Fruit fly (Drosophila melanogaster) whole organism, prepupa: ENCODE measurements around the gene Wdfy2.

Experiments
- Blimp-1 ChIP-seq: fragments of 200-800 bp; sonication (Bioruptor generic); optimal IDR thresholded peaks from 3 replicates; lab custom pipeline; 2017; ENCODE audit warnings: missing biosample characterization, missing genetic modification characterization, mild to moderate bottlenecking, moderate library complexity, missing genetic modification reagents
- CG10631 ChIP-seq: fragments of 200-800 bp; sonication (Bioruptor generic); optimal IDR thresholded peaks from 2 replicates; lab custom pipeline; 2016; ENCODE audit warnings: missing biosample characterization, missing genetic modification characterization
- CG10669 ChIP-seq: fragments of 200-800 bp; sonication (Bioruptor generic); optimal IDR thresholded peaks from 3 replicates; lab custom pipeline; 2018; ENCODE audit warnings: missing biosample characterization, mild to moderate bottlenecking, missing genetic modification characterization, moderate library complexity
- CG11902 ChIP-seq: fragments of 200-800 bp; sonication (Bioruptor generic); optimal IDR thresholded peaks from 3 replicates; lab custom pipeline; 2016; ENCODE audit warnings: missing biosample characterization, missing genetic modification characterization
- CG15336 ChIP-seq: fragments of 200-800 bp; sonication (Bioruptor generic); IDR thresholded peaks from 2 replicates; pipeline ENCODE4 v1.3.6; 2022; ENCODE audit warnings: missing biosample characterization, missing genetic modification characterization
- CG1621 ChIP-seq: fragments of 200-800 bp; sonication (Bioruptor generic); optimal IDR thresholded peaks from 3 replicates; lab custom pipeline; 2018; ENCODE audit warnings: missing biosample characterization, mild to moderate bottlenecking, missing genetic modification characterization
- CG3032 ChIP-seq: fragments of 200-800 bp; optimal IDR thresholded peaks from 2 replicates; lab custom pipeline; 2019; ENCODE audit warnings: missing biosample characterization, mild to moderate bottlenecking, missing genetic modification characterization, moderate library complexity
- CG3919 ChIP-seq: fragments of 200-800 bp; sonication (Bioruptor generic); optimal IDR thresholded peaks from 3 replicates; lab custom pipeline; 2016; ENCODE audit warnings: missing biosample characterization, missing genetic modification characterization
- CG4318 ChIP-seq: fragments of 200-800 bp; sonication (Bioruptor generic); optimal IDR thresholded peaks from 3 replicates; lab custom pipeline; 2017; ENCODE audit warnings: missing biosample characterization, mild to moderate bottlenecking, missing genetic modification characterization
- CG6163 ChIP-seq: fragments of 200-800 bp; sonication (Bioruptor generic); IDR thresholded peaks from 3 replicates; pipeline ENCODE4 v1.3.6; 2022; ENCODE audit warnings: missing biosample characterization, missing genetic modification characterization
- CG6808 ChIP-seq: fragments of 200-800 bp; sonication (Bioruptor generic); optimal IDR thresholded peaks from 3 replicates; lab custom pipeline; 2017; ENCODE audit warnings: missing biosample characterization, missing genetic modification characterization, mild to moderate bottlenecking, moderate library complexity, missing genetic modification reagents
- CG7368 ChIP-seq: fragments of 200-800 bp; sonication (Bioruptor generic); optimal IDR thresholded peaks from 3 replicates; lab custom pipeline; 2016; ENCODE audit warnings: missing biosample characterization, missing genetic modification characterization
- CG8319 ChIP-seq: fragments of 200-800 bp; sonication (Bioruptor generic); optimal IDR thresholded peaks from 3 replicates; lab custom pipeline; 2016; ENCODE audit warnings: missing biosample characterization, missing genetic modification characterization
- Eip78C ChIP-seq: fragments of 200-800 bp; sonication (Bioruptor generic); peaks from one replicate; lab custom pipeline; 2016; ENCODE audit warnings: missing biosample characterization, missing genetic modification characterization
- Eip93F ChIP-seq: fragments of 200-800 bp; sonication (Bioruptor generic); optimal IDR thresholded peaks from 2 replicates; lab custom pipeline; 2016; ENCODE audit warnings: missing biosample characterization, mild to moderate bottlenecking, missing genetic modification characterization
- Hr38 ChIP-seq: sonication (Bioruptor generic); optimal IDR thresholded peaks from 2 replicates; lab custom pipeline; 2016; ENCODE audit warnings: missing biosample characterization, missing genetic modification characterization
- Lpt ChIP-seq: fragments of 200-800 bp; sonication (Bioruptor generic); optimal IDR thresholded peaks from 3 replicates; lab custom pipeline; 2016; ENCODE audit warnings: missing biosample characterization, missing genetic modification characterization
- OdsH ChIP-seq: fragments of 200-800 bp; sonication (Bioruptor generic); optimal IDR thresholded peaks from 3 replicates; lab custom pipeline; 2016; ENCODE audit warnings: missing biosample characterization, missing genetic modification characterization
- Sox14 ChIP-seq: fragments of 200-800 bp; sonication (Bioruptor generic); optimal IDR thresholded peaks from 3 replicates; lab custom pipeline; 2016; ENCODE audit warnings: missing biosample characterization, missing genetic modification characterization
- achi ChIP-seq: fragments of 200-800 bp; sonication (Bioruptor generic); optimal IDR thresholded peaks from 3 replicates; lab custom pipeline; 2016; ENCODE audit warnings: missing biosample characterization, missing genetic modification characterization
- cyc ChIP-seq: fragments of 200-800 bp; sonication (Bioruptor generic); optimal IDR thresholded peaks from 3 replicates; lab custom pipeline; 2016; ENCODE audit warnings: missing biosample characterization, missing genetic modification characterization
- dac ChIP-seq: fragments of 200-800 bp; sonication (Bioruptor generic); optimal IDR thresholded peaks from 2 replicates; lab custom pipeline; 2017; ENCODE audit warnings: missing biosample characterization, mild to moderate bottlenecking, missing genetic modification characterization
- dsx ChIP-seq: fragments of 200-800 bp; optimal IDR thresholded peaks from 3 replicates; lab custom pipeline; 2019; ENCODE audit warnings: missing biosample characterization, mild to moderate bottlenecking, missing genetic modification characterization, moderate library complexity; ENCODE audit not compliant: poor library complexity, severe bottlenecking
- esn ChIP-seq: fragments of 200-800 bp; sonication (Bioruptor generic); optimal IDR thresholded peaks from 2 replicates; lab custom pipeline; 2016; ENCODE audit warnings: missing biosample characterization, mild to moderate bottlenecking, missing genetic modification characterization, moderate library complexity
- fd59A ChIP-seq: fragments of 200-800 bp; sonication (Bioruptor generic); optimal IDR thresholded peaks from 2 replicates; lab custom pipeline; 2017; ENCODE audit warnings: missing biosample characterization, mild to moderate bottlenecking, missing genetic modification characterization, missing genetic modification reagents
- fkh ChIP-seq: fragments of 200-800 bp; sonication (Bioruptor generic); optimal IDR thresholded peaks from 3 replicates; lab custom pipeline; 2017; ENCODE audit warnings: missing biosample characterization, mild to moderate bottlenecking, missing genetic modification characterization, moderate library complexity
- net ChIP-seq: fragments of 200-800 bp; sonication (Bioruptor generic); optimal IDR thresholded peaks from 3 replicates; lab custom pipeline; 2016; ENCODE audit warnings: missing biosample characterization, missing genetic modification characterization
- ss ChIP-seq, 2 experiments: fragments of 200-800 bp; sonication (Bioruptor generic); optimal IDR thresholded peaks; 2 replicates in 1 of 2; 3 replicates in 1 of 2; lab custom pipeline; 2017 to 2018; ENCODE audit warnings: mild to moderate bottlenecking in 2 of 2, missing biosample characterization in 2 of 2, missing genetic modification characterization in 2 of 2, moderate library complexity in 1 of 2
- topi ChIP-seq: fragments of 200-800 bp; sonication (Bioruptor generic); optimal IDR thresholded peaks from 3 replicates; lab custom pipeline; 2016; ENCODE audit warnings: missing biosample characterization, missing genetic modification characterization
- vri ChIP-seq: fragments of 200-800 bp; sonication (Bioruptor generic); optimal IDR thresholded peaks from 3 replicates; lab custom pipeline; 2016; ENCODE audit warnings: missing biosample characterization, mild to moderate bottlenecking, missing genetic modification characterization

Wdfy2 gene

dm6 chr2L:10387869-10388726 lies 35.0 kb upstream of the Wdfy2 start, which contains the start of gene da (continued):
- TF ChIP-seq CG15336 (GFP tag; lab: Robert Waterston, UW) (0 out of 2 replicates have a peak, but pooled peaks have one; percentile 31), Blimp-1 (GFP tag; lab: Kevin White, UChicago) (peak; percentile 17), OdsH (GFP tag; lab: Kevin White, UChicago) (peak; percentile 58), topi (GFP tag; lab: Kevin White, UChicago) (peak; percentile 44), CG10669 (peak; percentile 22), CG11902 (GFP tag; lab: Kevin White, UChicago) (peak; percentile 11), Hr38 (GFP tag; lab: Kevin White, UChicago) (no peak), CG8319 (GFP tag; lab: Kevin White, UChicago) (no peak), cyc (GFP tag; lab: Kevin White, UChicago) (peak; percentile 50), fkh (peak; percentile 47), esn (GFP tag; lab: Kevin White, UChicago) (peak; percentile 66), achi (GFP tag; lab: Kevin White, UChicago) (peak; percentile 45), fd59A (no peak), dsx (GFP tag; lab: Kevin White, UChicago) (peak; percentile 29)

- TF ChIP-seq net (GFP tag; lab: Kevin White, UChicago) (no peak), vri (GFP tag; lab: Kevin White, UChicago) (peak; percentile 18)
Observed at dm6 chr2L:10393467-10393866, 29.6 kb upstream of the Wdfy2 start.

- no peak for TF ChIP-seq Lpt (GFP tag; lab: Kevin White, UChicago)
- no peak for TF ChIP-seq CG10631 (GFP tag; lab: Kevin White, UChicago)
- TF ChIP-seq CG3919: no peak
- TF ChIP-seq CG7368 (GFP tag; lab: Kevin White, UChicago): no peak
- no peak for TF ChIP-seq CG10669
- no peak for TF ChIP-seq topi (GFP tag; lab: Kevin White, UChicago)
- TF ChIP-seq dac: no peak
- TF ChIP-seq CG1621 (tag; lab: Kevin White, UChicago): no peak
- TF ChIP-seq Eip93F (GFP tag; lab: Kevin White, UChicago): no peak
- TF ChIP-seq CG6163 (GFP tag; lab: Robert Waterston, UW): no peak
- TF ChIP-seq CG4318 (GFP tag; lab: Kevin White, UChicago): no peak
- no peak for TF ChIP-seq Sox14 (GFP tag; lab: Kevin White, UChicago)
Observed at dm6 chr2L:10395035-10395434, 28.1 kb upstream of the Wdfy2 start.

dm6 chr2L:10395642-10396487 lies 27.2 kb upstream of the Wdfy2 start, which contains the start of gene Mdh1:
Gene Mdh1 (minus strand): TSS chr2L:10396332.
- TF ChIP-seq CG6808 (GFP tag; lab: Kevin White, UChicago) (peak; percentile 4), CG3032 (tag; lab: Kevin White, UChicago) (no peak), ss (GFP tag; optimal IDR thresholded peaks at IDR 0.05; lab: Kevin White, UChicago) (peak; percentile 11 to 40), Eip93F (GFP tag; lab: Kevin White, UChicago) (peak; percentile 18), vri (GFP tag; lab: Kevin White, UChicago) (peak; percentile 55), net (GFP tag; lab: Kevin White, UChicago) (no peak), CG6163 (GFP tag; lab: Robert Waterston, UW) (no peak), CG3919 (no peak), Eip78C (peak; percentile 64)
